Worm (Caenorhabditis elegans) whole organism, L4 larva: Measurements from ENCODE around the gene snt-7.

Source experiments
- F37D6.2 ChIP-seq: sonication (generic microtip); optimal IDR thresholded peaks from 2 replicates; lab custom pipeline; 2016; ENCODE audit warnings: mild to moderate bottlenecking, missing genetic modification characterization, missing compliant biosample characterization
- F49E8.2 ChIP-seq: sonication (generic microtip); optimal IDR thresholded peaks from 2 replicates; lab custom pipeline; 2016; ENCODE audit warnings: missing compliant biosample characterization, mild to moderate bottlenecking, missing genetic modification characterization, borderline replicate concordance
- aly-2 ChIP-seq: sonication (generic microtip); optimal IDR thresholded peaks from 2 replicates; lab custom pipeline; 2018; ENCODE audit warnings: missing biosample characterization, missing genetic modification characterization
- ama-1 ChIP-seq: fragments of 150-350 bp; optimal IDR thresholded peaks from 2 replicates; lab custom pipeline; 2014; ENCODE audit warnings: inconsistent platforms, mixed read lengths
- lin-15B ChIP-seq: fragments of 150-350 bp; sonication (generic microtip); optimal IDR thresholded peaks from 3 replicates; lab custom pipeline; 2014; ENCODE audit warnings: missing biosample characterization, missing genetic modification characterization
- madf-9 ChIP-seq: fragments of 200-800 bp; sonication (Bioruptor generic); conservative IDR thresholded peaks from 2 replicates; pipeline ENCODE4 v1.3.6; 2022; ENCODE audit warnings: missing genetic modification reagents, missing genetic modification characterization, missing compliant biosample characterization
- nhr-10 ChIP-seq: fragments of 150-350 bp; optimal IDR thresholded peaks from 2 replicates; lab custom pipeline; 2014; ENCODE audit warnings: missing biosample characterization, missing genetic modification characterization
- tag-97 ChIP-seq: fragments of 200-800 bp; sonication (Bioruptor generic); IDR thresholded peaks from 2 replicates; pipeline ENCODE4 v1.3.6; 2022; ENCODE audit warnings: missing genetic modification characterization, missing compliant biosample characterization
- zag-1 ChIP-seq: fragments of 150-350 bp; optimal IDR thresholded peaks from 2 replicates; lab custom pipeline; 2014; ENCODE audit warnings: missing biosample characterization, missing genetic modification characterization

DNA sequence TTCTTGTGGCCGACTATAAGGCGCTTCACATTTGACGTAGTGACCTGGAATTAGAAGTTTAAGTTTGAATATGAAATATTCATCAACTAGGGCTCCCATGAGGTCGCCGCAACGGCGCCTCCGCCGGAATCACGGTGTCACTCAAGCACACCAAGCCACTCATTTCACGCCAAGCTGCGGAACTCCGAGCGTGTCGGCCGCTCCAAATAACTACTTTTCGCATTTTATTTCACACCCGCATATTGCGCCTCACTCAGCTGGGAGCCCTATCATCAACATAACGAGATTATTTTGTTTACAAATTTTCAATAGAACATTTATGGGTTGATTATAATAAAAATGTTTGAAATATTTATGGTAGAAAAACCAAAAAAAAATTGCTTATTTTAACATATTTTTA is 41.1 kb downstream of the snt-7 start:
- TF ChIP-seq aly-2 (tag; lab: Kevin White, UChicago) (no peak), tag-97 (GFP tag; lab: Robert Waterston, UW) (no peak), nhr-10 (tag; lab: Kevin White, UChicago) (no peak), lin-15B (no peak), F37D6.2 (tag; lab: Kevin White, UChicago) (no peak), F49E8.2 (tag; lab: Kevin White, UChicago) (no peak), ama-1 (lab: Kevin White, UChicago) (no peak), zag-1 (tag; lab: Kevin White, UChicago) (no peak), madf-9 (no peak)
